Fruit fly (Drosophila melanogaster): ENCODE measurements around the gene Exo84.

Exo84 gene

DNA sequence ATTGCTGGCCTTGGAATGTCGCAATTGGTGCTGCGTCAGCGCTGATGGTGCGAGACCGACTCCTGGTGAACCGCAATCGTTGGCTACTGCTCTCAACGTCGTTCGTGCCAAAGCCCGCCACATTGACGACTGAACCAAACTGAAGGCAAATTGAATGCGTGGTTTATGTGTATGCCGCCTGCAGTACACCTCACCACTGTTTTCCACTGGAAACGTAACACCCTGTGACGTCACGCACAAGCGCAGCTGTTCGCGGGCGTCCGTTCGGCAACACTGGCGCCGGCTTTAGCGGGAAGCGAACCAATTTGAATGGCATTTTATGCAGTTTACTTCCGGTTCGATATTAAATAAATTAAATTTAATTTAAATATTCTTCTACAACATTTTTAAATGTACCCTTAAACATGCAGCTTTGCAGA is 3.2 kb upstream of the Exo84 start, which contains the start of gene Cmpk (continued):
- TF ChIP-seq Oli (tag; optimal IDR thresholded peaks at IDR 0.05): peak; percentile 41
- no peak for TF ChIP-seq CG12155 (GFP tag; optimal IDR thresholded peaks at IDR 0.05)
- peak; percentile 67 for TF ChIP-seq Jarid2 (GFP tag; optimal IDR thresholded peaks at IDR 0.05)
- peak; percentile 49; the same call in 1 of the 3 replicates for TF ChIP-seq H15 (GFP tag; IDR thresholded peaks at IDR 0.05)
- TF ChIP-seq tup (GFP tag; optimal IDR thresholded peaks at IDR 0.05): peak; percentile 46
- peak; percentile 58 for TF ChIP-seq ac (GFP tag; optimal IDR thresholded peaks at IDR 0.05)
- peak; percentile 68 for TF ChIP-seq CG2116 (GFP tag; optimal IDR thresholded peaks at IDR 0.05)
- TF ChIP-seq CG7786 (GFP tag; optimal IDR thresholded peaks at IDR 0.05): peak; percentile 39
- peak; percentile 33; the same call in 1 of the 2 replicates for TF ChIP-seq ato (GFP tag; IDR thresholded peaks at IDR 0.05; ENCODE audit: partially characterized antibody)
- TF ChIP-seq CG2120 (GFP tag; optimal IDR thresholded peaks at IDR 0.05): peak; percentile 55
- TF ChIP-seq kah (GFP tag; optimal IDR thresholded peaks at IDR 0.05): peak; percentile 54
- TF ChIP-seq emc (GFP tag; optimal IDR thresholded peaks at IDR 0.05): peak; percentile 9
- peak; percentile 85 for TF ChIP-seq CG7271 (tag; optimal IDR thresholded peaks at IDR 0.05)
- TF ChIP-seq chif (GFP tag; optimal IDR thresholded peaks at IDR 0.05): no peak
- peak; percentile 81 for TF ChIP-seq odd (GFP tag; optimal IDR thresholded peaks at IDR 0.05)
- peak; percentile 46 for TF ChIP-seq Sry-β (GFP tag; optimal IDR thresholded peaks at IDR 0.05)
- no peak for TF ChIP-seq Blimp-1 (GFP tag; optimal IDR thresholded peaks at IDR 0.05)
- no peak for TF ChIP-seq Mrtf (GFP tag; IDR thresholded peaks at IDR 0.05)
- TF ChIP-seq crp (GFP tag; optimal IDR thresholded peaks at IDR 0.05): peak; percentile 18 to 89
- peak; percentile 47 for TF ChIP-seq dmrt11E (tag; optimal IDR thresholded peaks at IDR 0.05)
- TF ChIP-seq CG31388 (GFP tag; optimal IDR thresholded peaks at IDR 0.05): no peak
- TF ChIP-seq tio (GFP tag; optimal IDR thresholded peaks at IDR 0.05): no peak
- TF ChIP-seq CG6689 (GFP tag; IDR thresholded peaks at IDR 0.05): peak; percentile 99
- TF ChIP-seq CG11723 (GFP tag; optimal IDR thresholded peaks at IDR 0.05): peak; percentile 79
- TF ChIP-seq pita (GFP tag; optimal IDR thresholded peaks at IDR 0.05): no peak
- TF ChIP-seq cwo (GFP tag; optimal IDR thresholded peaks at IDR 0.05): no peak
- TF ChIP-seq Hand (GFP tag; optimal IDR thresholded peaks at IDR 0.05): peak; percentile 26
- peak; percentile 63 for TF ChIP-seq salm (tag; optimal IDR thresholded peaks at IDR 0.05)
- no peak for TF ChIP-seq h (optimal IDR thresholded peaks at IDR 0.05)
- TF ChIP-seq CG13287 (GFP tag; IDR thresholded peaks at IDR 0.05; ENCODE audit: partially characterized antibody): peak; percentile 58
- TF ChIP-seq pb (GFP tag; optimal IDR thresholded peaks at IDR 0.05): peak; percentile 5
- TF ChIP-seq dm (GFP tag; optimal IDR thresholded peaks at IDR 0.05): peak; percentile 53
- TF ChIP-seq Usf (GFP tag; optimal IDR thresholded peaks at IDR 0.05): peak; percentile 34
- peak; percentile 66 for TF ChIP-seq fd64A (GFP tag; optimal IDR thresholded peaks at IDR 0.05)
- TF ChIP-seq CG7963 (GFP tag; IDR thresholded peaks at IDR 0.05; ENCODE audit: partially characterized antibody): no peak
- peak; percentile 80 for TF ChIP-seq corto (GFP tag; optimal IDR thresholded peaks at IDR 0.05)
- TF ChIP-seq Fer2 (tag; optimal IDR thresholded peaks at IDR 0.05): peak; percentile 45
- peak; percentile 95 for TF ChIP-seq ci (GFP tag; IDR thresholded peaks at IDR 0.05)
- no peak for TF ChIP-seq CG12942 (GFP tag; optimal IDR thresholded peaks at IDR 0.05)
- TF ChIP-seq gcm2 (GFP tag; optimal IDR thresholded peaks at IDR 0.05): peak; percentile 3
- peak; percentile 58; the same call in 1 of the 2 replicates for TF ChIP-seq CG42726 (GFP tag; IDR thresholded peaks at IDR 0.05; ENCODE audit: partially characterized antibody)
- TF ChIP-seq CG11456 (GFP tag; IDR thresholded peaks at IDR 0.05): peak; percentile 78
- no peak for TF ChIP-seq Ravus (GFP tag; IDR thresholded peaks at IDR 0.05)
- no peak for TF ChIP-seq Nf-YA (GFP tag; IDR thresholded peaks at IDR 0.05)
- peak; percentile 54 for TF ChIP-seq HHEX (GFP tag; optimal IDR thresholded peaks at IDR 0.05)
- TF ChIP-seq danr (GFP tag; IDR thresholded peaks at IDR 0.05): 0 out of 2 replicates have a peak, but pooled peaks have one; percentile 27
- peak; percentile 47; the same call in 1 of the 2 replicates for TF ChIP-seq CG32767 (GFP tag; IDR thresholded peaks at IDR 0.05)
- TF ChIP-seq pros (GFP tag; optimal IDR thresholded peaks at IDR 0.05): no peak
- TF ChIP-seq PHDP (tag; optimal IDR thresholded peaks at IDR 0.05): peak; percentile 63
- peak; percentile 80; the same call in 2 of the 3 replicates for TF ChIP-seq so (GFP tag; IDR thresholded peaks at IDR 0.05)

Measured in whole organism, embryonic.